Worm (Caenorhabditis elegans) whole organism, L3 larva: ENCODE measurements around the gene fbxb-42.

Experiments used
- R02D3.7 ChIP-seq: fragments of 150-350 bp; optimal IDR thresholded peaks from 2 replicates; lab custom pipeline; 2014; ENCODE audit warnings: missing biosample characterization, missing genetic modification characterization
- ZK546.5 ChIP-seq: sonication (generic microtip); optimal IDR thresholded peaks from 2 replicates; lab custom pipeline; 2017; ENCODE audit warnings: missing biosample characterization, missing genetic modification characterization
- ama-1 ChIP-seq: fragments of 150-350 bp; optimal IDR thresholded peaks from 2 replicates; lab custom pipeline; 2018
- ceh-16 ChIP-seq: sonication (generic microtip); optimal IDR thresholded peaks from 2 replicates; lab custom pipeline; 2017; ENCODE audit warnings: missing biosample characterization, missing genetic modification characterization
- ceh-28 ChIP-seq: fragments of 150-350 bp; optimal IDR thresholded peaks from 2 replicates; lab custom pipeline; 2014; ENCODE audit warnings: missing biosample characterization, missing genetic modification reagents, missing genetic modification characterization
- ceh-9 ChIP-seq: sonication (generic microtip); optimal IDR thresholded peaks from 2 replicates; lab custom pipeline; 2018; ENCODE audit warnings: missing biosample characterization, missing genetic modification characterization
- daf-12 ChIP-seq: fragments of 150-350 bp; optimal IDR thresholded peaks from 2 replicates; lab custom pipeline; 2014; ENCODE audit warnings: missing biosample characterization, missing genetic modification reagents, missing genetic modification characterization
- egl-27 ChIP-seq: sonication (generic microtip); optimal IDR thresholded peaks from 4 replicates; lab custom pipeline; 2017; ENCODE audit warnings: missing biosample characterization, missing genetic modification reagents, missing genetic modification characterization
- egl-5 ChIP-seq: fragments of 150-350 bp; optimal IDR thresholded peaks from 2 replicates; lab custom pipeline; 2017; ENCODE audit warnings: missing biosample characterization, missing genetic modification reagents, missing genetic modification characterization, inconsistent platforms
- elt-1 ChIP-seq: fragments of 150-350 bp; optimal IDR thresholded peaks from 2 replicates; lab custom pipeline; 2014; ENCODE audit warnings: missing biosample characterization, missing genetic modification characterization
- elt-2 ChIP-seq: sonication (generic microtip); optimal IDR thresholded peaks from 2 replicates; lab custom pipeline; 2016; ENCODE audit warnings: missing genetic modification reagents, mild to moderate bottlenecking, missing genetic modification characterization, missing compliant biosample characterization
- elt-3 ChIP-seq, 3 experiments: fragments of 150-350 bp in 1 of 3; sonication (generic microtip) in 2 of 3; optimal IDR thresholded peaks; 2 replicates in 2 of 3; 4 replicates in 1 of 3; lab custom pipeline; 2014 to 2017; ENCODE audit warnings: missing biosample characterization in 3 of 3, missing genetic modification characterization in 3 of 3
- fkh-10 ChIP-seq: sonication (generic microtip); optimal IDR thresholded peaks from 2 replicates; lab custom pipeline; 2017; ENCODE audit warnings: missing biosample characterization, missing genetic modification reagents, missing genetic modification characterization
- fkh-2 ChIP-seq: fragments of 150-350 bp; optimal IDR thresholded peaks from 2 replicates; lab custom pipeline; 2014; ENCODE audit warnings: missing biosample characterization, missing genetic modification reagents, missing genetic modification characterization
- hmg-11 ChIP-seq: sonication (generic microtip); optimal IDR thresholded peaks from 2 replicates; lab custom pipeline; 2016; ENCODE audit warnings: missing genetic modification characterization, missing compliant biosample characterization
- jun-1 ChIP-seq: fragments of 150-350 bp; optimal IDR thresholded peaks from 2 replicates; lab custom pipeline; 2014; ENCODE audit warnings: missing biosample characterization, missing genetic modification reagents, missing genetic modification characterization
- lin-15B ChIP-seq: fragments of 150-350 bp; optimal IDR thresholded peaks from 2 replicates; lab custom pipeline; 2014; ENCODE audit warnings: missing biosample characterization, missing genetic modification characterization
- lin-39 ChIP-seq: fragments of 150-350 bp; optimal IDR thresholded peaks from 2 replicates; lab custom pipeline; 2018; ENCODE audit warnings: missing biosample characterization, missing genetic modification reagents, missing genetic modification characterization
- lsy-12 ChIP-seq: sonication (generic microtip); optimal IDR thresholded peaks from 2 replicates; lab custom pipeline; 2016; ENCODE audit warnings: mild to moderate bottlenecking, missing genetic modification characterization, missing compliant biosample characterization
- mdl-1 ChIP-seq: fragments of 150-350 bp; optimal IDR thresholded peaks from 2 replicates; lab custom pipeline; 2014; ENCODE audit warnings: missing biosample characterization, missing genetic modification characterization
- nfya-1 ChIP-seq: sonication (generic microtip); optimal IDR thresholded peaks from 2 replicates; lab custom pipeline; 2017; ENCODE audit warnings: missing genetic modification characterization, mild to moderate bottlenecking, missing compliant biosample characterization, antibody characterized with exemption, moderate library complexity; ENCODE audit not compliant: insufficient read depth
- nhr-11 ChIP-seq: fragments of 150-350 bp; optimal IDR thresholded peaks from 2 replicates; lab custom pipeline; 2014; ENCODE audit warnings: missing biosample characterization, missing genetic modification characterization
- nhr-12 ChIP-seq: fragments of 150-350 bp; optimal IDR thresholded peaks from 2 replicates; lab custom pipeline; 2014; ENCODE audit warnings: missing biosample characterization, missing genetic modification characterization
- nhr-23 ChIP-seq: fragments of 150-350 bp; optimal IDR thresholded peaks from 2 replicates; lab custom pipeline; 2014; ENCODE audit warnings: missing biosample characterization, missing genetic modification reagents, missing genetic modification characterization
- nhr-237 ChIP-seq: fragments of 150-350 bp; optimal IDR thresholded peaks from 2 replicates; lab custom pipeline; 2014; ENCODE audit warnings: missing biosample characterization, missing genetic modification characterization
- nhr-28 ChIP-seq: fragments of 150-350 bp; optimal IDR thresholded peaks from 2 replicates; lab custom pipeline; 2014; ENCODE audit warnings: missing biosample characterization, missing genetic modification characterization
- nhr-43 ChIP-seq: sonication (generic microtip); optimal IDR thresholded peaks from 2 replicates; lab custom pipeline; 2016; ENCODE audit warnings: mild to moderate bottlenecking, missing genetic modification characterization, missing compliant biosample characterization; ENCODE audit not compliant: poor library complexity, severe bottlenecking
- nhr-67 ChIP-seq: fragments of 150-350 bp; optimal IDR thresholded peaks from 2 replicates; lab custom pipeline; 2014; ENCODE audit warnings: missing biosample characterization, missing genetic modification characterization
- nhr-76 ChIP-seq: fragments of 150-350 bp; sonication (generic microtip); optimal IDR thresholded peaks from 5 replicates; lab custom pipeline; 2014; ENCODE audit warnings: missing biosample characterization, missing genetic modification characterization
- nhr-77 ChIP-seq: fragments of 150-350 bp; optimal IDR thresholded peaks from 2 replicates; lab custom pipeline; 2014; ENCODE audit warnings: missing biosample characterization, missing genetic modification characterization
- pha-4 ChIP-seq: fragments of 150-350 bp; optimal IDR thresholded peaks from 2 replicates; lab custom pipeline; 2014; ENCODE audit warnings: missing biosample characterization, missing genetic modification reagents, missing genetic modification characterization
- pqm-1 ChIP-seq: fragments of 150-350 bp; optimal IDR thresholded peaks from 2 replicates; lab custom pipeline; 2017; ENCODE audit warnings: missing biosample characterization, missing genetic modification characterization, inconsistent platforms
- sea-2 ChIP-seq: fragments of 150-350 bp; sonication (generic microtip); optimal IDR thresholded peaks from 4 replicates; lab custom pipeline; 2014; ENCODE audit warnings: missing biosample characterization, missing genetic modification reagents, missing genetic modification characterization
- skn-1 ChIP-seq: fragments of 150-350 bp; optimal IDR thresholded peaks from 2 replicates; lab custom pipeline; 2014; ENCODE audit warnings: missing biosample characterization, missing genetic modification characterization
- snpc-4 ChIP-seq: fragments of 150-350 bp; optimal IDR thresholded peaks from 2 replicates; lab custom pipeline; 2014; ENCODE audit warnings: missing biosample characterization, missing genetic modification characterization
- tbx-2 ChIP-seq: sonication (generic microtip); optimal IDR thresholded peaks from 2 replicates; lab custom pipeline; 2016; ENCODE audit warnings: mild to moderate bottlenecking, missing genetic modification characterization, missing compliant biosample characterization
- unc-39 ChIP-seq: sonication (generic microtip); optimal IDR thresholded peaks from 4 replicates; lab custom pipeline; 2017; ENCODE audit warnings: missing biosample characterization, missing genetic modification characterization
- ztf-11 ChIP-seq: fragments of 150-350 bp; optimal IDR thresholded peaks from 2 replicates; lab custom pipeline; 2014; ENCODE audit warnings: missing biosample characterization, missing genetic modification characterization

fbxb-42 gene

DNA sequence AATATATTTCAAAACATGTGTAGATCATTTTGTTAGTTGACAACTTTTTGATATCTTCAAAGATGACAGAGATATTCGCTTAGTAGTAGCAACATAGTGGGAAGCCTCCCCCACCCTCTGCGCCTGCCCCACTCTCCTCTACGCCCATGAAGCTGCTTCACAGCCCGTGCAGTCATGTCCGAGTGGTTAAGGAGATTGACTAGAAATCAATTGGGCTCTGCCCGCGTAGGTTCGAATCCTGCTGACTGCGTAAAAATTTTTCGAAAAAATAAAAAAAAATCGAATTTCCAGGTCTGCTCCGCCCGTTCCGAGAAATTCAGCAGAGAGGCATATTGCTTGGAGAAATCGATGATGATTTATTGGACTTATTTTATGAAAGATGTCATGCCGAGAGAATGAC is 17.6 kb upstream of the fbxb-42 start:
- TF ChIP-seq elt-2 (tag; lab: Kevin White, UChicago) = peak; percentile 34
- no peak for TF ChIP-seq unc-39
- TF ChIP-seq pha-4 (tag; lab: Kevin White, UChicago) = peak; percentile 6
- TF ChIP-seq hmg-11 = peak; percentile 89
- no peak for TF ChIP-seq ZK546.5
- no peak for TF ChIP-seq nhr-23 (tag; lab: Kevin White, UChicago)
- no peak for TF ChIP-seq nhr-77 (tag; lab: Kevin White, UChicago)
- TF ChIP-seq lin-15B (tag; lab: Kevin White, UChicago) = no peak
- TF ChIP-seq egl-27 (tag; lab: Kevin White, UChicago) = no peak
- peak; percentile 40 for TF ChIP-seq nfya-1 (tag; lab: Kevin White, UChicago)
- TF ChIP-seq lin-39 = peak; percentile 11
- TF ChIP-seq nhr-11 (tag; lab: Kevin White, UChicago) = no peak
- TF ChIP-seq nhr-12 (tag; lab: Kevin White, UChicago) = no peak

DNA sequence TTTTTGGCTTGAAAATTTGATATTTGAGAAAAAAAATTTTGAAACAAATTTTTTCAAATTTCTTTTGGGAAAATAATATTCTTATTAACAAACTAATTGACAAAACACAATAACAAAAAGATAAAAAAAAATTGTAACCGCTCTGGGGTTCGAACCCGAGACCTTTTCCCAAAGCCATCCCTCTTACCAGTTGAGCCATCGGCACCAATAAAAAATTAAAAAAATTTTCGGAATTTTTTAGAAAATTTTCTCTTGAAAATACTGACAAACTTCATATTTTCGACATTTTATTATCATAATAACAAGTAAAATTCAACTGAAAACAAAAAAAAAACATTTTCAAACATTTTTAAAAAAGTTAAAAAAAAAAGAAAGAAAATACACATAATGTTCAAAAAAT is 15.5 kb upstream of the fbxb-42 start:
- TF ChIP-seq jun-1 (tag; lab: Kevin White, UChicago) = no peak
- no peak for TF ChIP-seq ceh-16
- no peak for TF ChIP-seq egl-5 (tag; lab: Kevin White, UChicago)
- no peak for TF ChIP-seq fkh-10
- TF ChIP-seq ceh-28 (tag; lab: Kevin White, UChicago) = no peak
- no peak for TF ChIP-seq fkh-2 (tag; lab: Kevin White, UChicago)
- no peak for TF ChIP-seq nhr-28 (tag; lab: Kevin White, UChicago)
- no peak for TF ChIP-seq nhr-77 (tag; lab: Kevin White, UChicago)
- no peak for TF ChIP-seq skn-1 (tag; lab: Kevin White, UChicago)
- no peak for TF ChIP-seq sea-2 (GFP tag; lab: Kevin White, UChicago)
- no peak for TF ChIP-seq egl-27 (tag; lab: Kevin White, UChicago)
- TF ChIP-seq pqm-1 (tag; lab: Kevin White, UChicago) = no peak
- TF ChIP-seq daf-12 = no peak
- TF ChIP-seq R02D3.7 (tag; lab: Kevin White, UChicago) = no peak
- TF ChIP-seq unc-39 = no peak
- no peak for TF ChIP-seq nfya-1 (tag; lab: Kevin White, UChicago)
- TF ChIP-seq hmg-11 = no peak
- no peak for TF ChIP-seq mdl-1 (tag; lab: Kevin White, UChicago)
- no peak for TF ChIP-seq tbx-2 (tag; lab: Kevin White, UChicago)
- TF ChIP-seq, all 47 proteins: peak for 0

DNA sequence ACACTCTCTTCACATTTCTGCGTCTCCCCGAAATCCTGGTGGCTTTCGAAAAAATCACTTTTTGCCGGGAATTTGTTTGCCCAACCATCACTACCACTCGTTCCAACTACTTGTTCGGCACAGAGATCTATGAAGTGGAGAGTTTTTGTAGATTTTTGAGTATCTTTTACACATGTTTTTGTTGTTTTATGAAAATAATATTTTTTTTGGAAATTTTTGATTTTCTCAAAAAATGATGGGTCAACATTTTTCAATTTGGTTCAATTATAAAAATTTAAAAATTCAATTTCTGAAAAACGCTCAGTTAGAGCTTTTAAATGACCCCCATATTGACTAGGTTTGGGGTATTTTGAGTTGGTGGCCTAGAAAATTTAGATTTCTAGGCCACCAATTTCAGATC is 11.9 kb upstream of the fbxb-42 start, which contains the start of gene Y51H7BR.7:
Y51H7BR.7 (minus strand) TSS at position 101 of the 400 bp plus-strand sequence.
- TF ChIP-seq fkh-10 = no peak
- TF ChIP-seq ceh-28 (tag; lab: Kevin White, UChicago) = no peak
- TF ChIP-seq pha-4 (tag; lab: Kevin White, UChicago) = peak; percentile 26

DNA sequence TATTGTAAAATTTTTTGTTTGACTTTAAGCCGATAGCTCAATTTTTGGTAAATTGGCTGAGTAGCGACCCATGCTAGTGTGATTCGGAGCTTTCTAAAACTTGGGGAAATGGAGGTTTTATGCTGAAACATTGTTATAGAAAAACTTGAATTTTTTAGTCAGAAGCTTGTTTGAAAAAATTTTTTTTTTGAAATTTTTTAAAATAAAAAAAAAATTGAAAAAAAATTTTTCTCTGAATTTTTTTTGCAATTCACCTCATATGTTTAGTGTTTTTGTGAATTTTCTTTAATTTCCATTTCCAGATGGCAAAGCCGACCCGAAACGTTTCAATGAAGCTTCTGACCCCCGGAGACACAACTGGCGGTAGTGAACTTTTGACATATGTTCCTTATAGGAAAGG is 8.4 kb upstream of the fbxb-42 start, which contains the start of gene Y51H7BR.4:
Y51H7BR.4 (plus strand) TSS at position 301 of the 400 bp plus-strand sequence.
- TF ChIP-seq nhr-237 (tag; lab: Kevin White, UChicago) = no peak
- TF ChIP-seq elt-3 (tag; optimal IDR thresholded peaks at IDR 0.05; lab: Kevin White, UChicago) = no peak
- TF ChIP-seq nhr-67 (tag; lab: Kevin White, UChicago) = no peak
- no peak for TF ChIP-seq ceh-9 (tag; lab: Kevin White, UChicago)
- no peak for TF ChIP-seq tbx-2 (tag; lab: Kevin White, UChicago)
- no peak for TF ChIP-seq fkh-2 (tag; lab: Kevin White, UChicago)
- TF ChIP-seq ceh-16 = no peak

DNA sequence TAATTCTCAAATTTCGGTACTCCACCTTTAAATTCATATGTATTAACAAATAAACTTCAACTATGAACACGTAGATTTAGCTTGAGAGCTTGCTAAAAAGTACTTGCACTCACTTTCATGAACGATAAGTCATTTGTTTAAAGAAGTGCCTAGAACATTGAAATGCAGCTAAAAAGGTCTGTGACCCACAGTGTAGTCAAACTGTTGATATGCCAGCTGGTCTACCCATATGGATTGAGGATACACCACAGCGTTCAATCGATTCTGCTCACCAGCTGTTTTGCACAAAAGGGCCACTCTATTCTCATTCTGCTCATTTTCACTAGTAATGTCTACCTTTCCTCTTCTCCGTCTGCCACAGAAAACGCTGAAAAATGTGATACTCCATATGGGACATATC is 1.5 kb upstream of the fbxb-42 start, which contains the start of gene fbxb-43:
fbxb-43 (plus strand) TSS at position 301 of the 400 bp plus-strand sequence.
- TF ChIP-seq hmg-11 (no peak), R02D3.7 (tag; lab: Kevin White, UChicago) (no peak), egl-27 (tag; lab: Kevin White, UChicago) (no peak), snpc-4 (tag; lab: Kevin White, UChicago) (no peak)

DNA sequence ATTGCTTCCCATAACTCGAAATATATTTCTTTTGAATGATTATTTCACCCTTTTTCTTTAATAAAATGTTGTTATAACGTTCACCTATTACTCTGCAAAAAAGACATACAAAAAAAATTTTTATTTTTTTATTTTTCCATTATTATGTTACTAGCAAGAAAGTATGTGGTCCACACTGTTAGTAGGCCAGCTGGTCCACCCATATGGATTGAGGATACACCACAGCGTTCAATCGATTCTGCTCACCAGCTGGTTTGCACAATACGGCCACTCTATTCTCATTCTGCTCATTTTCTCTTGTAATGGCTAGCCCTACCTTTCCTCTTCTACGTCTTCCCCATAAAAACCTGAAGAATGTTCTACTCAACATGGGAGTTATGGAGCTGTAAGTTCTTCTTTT is 1.2 kb downstream of the fbxb-42 start, which contains the start of gene fbxb-44:
fbxb-44 (plus strand) TSS at position 301 of the 400 bp plus-strand sequence.
- TF ChIP-seq jun-1 (tag; lab: Kevin White, UChicago) (no peak), ztf-11 (tag; lab: Kevin White, UChicago) (no peak), lsy-12 (tag; lab: Kevin White, UChicago) (no peak), snpc-4 (tag; lab: Kevin White, UChicago) (no peak), fkh-2 (tag; lab: Kevin White, UChicago) (no peak), elt-2 (tag; lab: Kevin White, UChicago) (no peak), ama-1 (no peak), nhr-237 (tag; lab: Kevin White, UChicago) (no peak), sea-2 (GFP tag; lab: Kevin White, UChicago) (no peak), ceh-16 (no peak), ceh-28 (tag; lab: Kevin White, UChicago) (no peak), nhr-76 (tag; lab: Kevin White, UChicago) (no peak), nhr-43 (tag; lab: Kevin White, UChicago) (no peak), pha-4 (tag; lab: Kevin White, UChicago) (no peak), pqm-1 (tag; lab: Kevin White, UChicago) (no peak), unc-39 (no peak), elt-1 (no peak), elt-3 (tag; optimal IDR thresholded peaks at IDR 0.05; lab: Kevin White, UChicago) (no peak)
